Fruit fly (Drosophila melanogaster): ENCODE measurements around the gene spri.

spri gene

DNA sequence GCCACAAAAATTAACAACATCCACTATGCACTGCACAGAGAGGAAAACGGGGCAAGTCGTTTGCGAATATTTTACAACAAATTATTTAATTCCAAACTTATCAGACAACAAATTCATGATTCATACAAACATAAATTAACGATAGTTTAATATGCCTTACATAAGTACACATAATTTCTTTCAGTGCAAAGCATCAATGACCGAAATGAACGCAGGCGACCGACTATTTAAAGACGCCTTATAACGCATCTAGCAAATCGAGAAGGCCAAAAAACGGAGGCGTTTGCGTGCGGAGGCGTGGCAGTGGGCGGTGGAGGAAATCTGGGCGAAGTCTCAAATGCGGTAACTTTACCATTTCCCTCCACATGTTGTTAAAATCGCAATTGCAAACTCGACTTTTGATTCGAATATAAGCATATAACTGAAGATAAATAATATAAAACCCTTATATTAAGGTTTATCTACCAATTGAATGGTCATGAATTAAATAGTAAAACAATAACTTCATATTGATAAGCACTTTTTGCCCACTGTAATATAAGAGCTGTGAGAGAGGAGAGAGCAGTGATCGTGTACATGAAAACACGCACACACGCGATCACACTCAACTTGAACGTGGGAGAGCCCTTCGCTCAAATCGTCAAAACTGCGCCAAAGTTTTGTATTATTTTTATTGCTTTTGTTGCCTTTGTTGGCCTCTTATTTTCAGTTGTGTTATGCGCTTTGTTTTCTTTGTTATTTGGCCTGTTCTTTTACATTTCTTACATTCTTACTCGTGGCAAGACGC, 38.0 kb downstream of the spri start (continued):
- TF ChIP-seq CG8119 (GFP tag; IDR thresholded peaks at IDR 0.05) (peak; percentile 96), achi (GFP tag; optimal IDR thresholded peaks at IDR 0.05) (peak; percentile 90), CG6808 (GFP tag; optimal IDR thresholded peaks at IDR 0.05) (peak; percentile 78), spab (GFP tag; optimal IDR thresholded peaks at IDR 0.05) (peak; percentile 80), CG3919 (GFP tag; optimal IDR thresholded peaks at IDR 0.05) (peak; percentile 93), Ets96B (tag; optimal IDR thresholded peaks at IDR 0.05) (peak; percentile 83), CG6276 (GFP tag; optimal IDR thresholded peaks at IDR 0.05) (peak; percentile 94), topi (GFP tag; optimal IDR thresholded peaks at IDR 0.05) (peak; percentile 96), Hr4 (GFP tag; optimal IDR thresholded peaks at IDR 0.05) (peak; percentile 95), Blimp-1 (GFP tag; optimal IDR thresholded peaks at IDR 0.05) (peak; percentile 76), dsx (GFP tag; optimal IDR thresholded peaks at IDR 0.05; ENCODE audit: poor library complexity, severe bottlenecking) (peak; percentile 45), Sox102F (GFP tag; optimal IDR thresholded peaks at IDR 0.05) (peak; percentile 89), acj6 (GFP tag; optimal IDR thresholded peaks at IDR 0.05) (peak; percentile 90), CG1621 (tag; optimal IDR thresholded peaks at IDR 0.05) (peak; percentile 85), Met (GFP tag; optimal IDR thresholded peaks at IDR 0.05) (peak; percentile 94), CG10631 (GFP tag; optimal IDR thresholded peaks at IDR 0.05) (peak; percentile 93), CG34406 (GFP tag; optimal IDR thresholded peaks at IDR 0.05) (peak; percentile 86), eg (GFP tag; IDR thresholded peaks at IDR 0.05) (peak; percentile 96), Hr39 (GFP tag; optimal IDR thresholded peaks at IDR 0.05) (peak; percentile 95), cyc (GFP tag; optimal IDR thresholded peaks at IDR 0.05) (peak; percentile 93), CG6163 (GFP tag; IDR thresholded peaks at IDR 0.05) (peak; percentile 97), ss (GFP tag; optimal IDR thresholded peaks at IDR 0.05) (peak; percentile 53 to 80), OdsH (GFP tag; optimal IDR thresholded peaks at IDR 0.05) (peak; percentile 94), vri (GFP tag; optimal IDR thresholded peaks at IDR 0.05) (peak; percentile 81), fd59A (GFP tag; optimal IDR thresholded peaks at IDR 0.05) (peak; percentile 85), CG11294 (GFP tag; IDR thresholded peaks at IDR 0.05) (peak; percentile 93), Sox14 (GFP tag; optimal IDR thresholded peaks at IDR 0.05) (peak; percentile 93), CG15336 (GFP tag; IDR thresholded peaks at IDR 0.05) (peak; percentile 94), Gug (GFP tag; IDR thresholded peaks at IDR 0.05) (peak; percentile 95), CG6854 (GFP tag; optimal IDR thresholded peaks at IDR 0.05) (peak; percentile 72), net (GFP tag; optimal IDR thresholded peaks at IDR 0.05) (peak; percentile 93), CG7368 (GFP tag; optimal IDR thresholded peaks at IDR 0.05) (peak; percentile 84), fkh (GFP tag; optimal IDR thresholded peaks at IDR 0.05) (peak; percentile 6), fd85E (GFP tag; optimal IDR thresholded peaks at IDR 0.05) (peak; percentile 46), CG11762 (GFP tag; optimal IDR thresholded peaks at IDR 0.05; ENCODE audit: insufficient read depth) (peak; percentile 81), Eip78C (GFP tag) (peak; percentile 98), svp (GFP tag) (peak; percentile 96), dac (GFP tag; optimal IDR thresholded peaks at IDR 0.05) (peak; percentile 91)

dm6 chrX:10546631-10547030, 38.6 kb downstream of the spri start:
- TF ChIP-seq svp (GFP tag), result no peak
- TF ChIP-seq fd85E (GFP tag; optimal IDR thresholded peaks at IDR 0.05), result no peak
- no peak for TF ChIP-seq Lpt (GFP tag; optimal IDR thresholded peaks at IDR 0.05)
- TF ChIP-seq CG7368 (GFP tag; optimal IDR thresholded peaks at IDR 0.05), result no peak
- peak; percentile 90 for TF ChIP-seq dsx (GFP tag; optimal IDR thresholded peaks at IDR 0.05; ENCODE audit: poor library complexity, severe bottlenecking)
- no peak for TF ChIP-seq Blimp-1 (GFP tag; optimal IDR thresholded peaks at IDR 0.05)
- TF ChIP-seq fkh (GFP tag; optimal IDR thresholded peaks at IDR 0.05), result peak; percentile 13
- no peak for TF ChIP-seq CG9139 (GFP tag; optimal IDR thresholded peaks at IDR 0.05)
- TF ChIP-seq dac (GFP tag; optimal IDR thresholded peaks at IDR 0.05), result no peak
- TF ChIP-seq Ets21C (GFP tag; optimal IDR thresholded peaks at IDR 0.05), result no peak
- no peak for TF ChIP-seq CG10631 (GFP tag; optimal IDR thresholded peaks at IDR 0.05)
- no peak for TF ChIP-seq CG32006 (GFP tag; optimal IDR thresholded peaks at IDR 0.05)
- TF ChIP-seq CG11294 (GFP tag; IDR thresholded peaks at IDR 0.05), result no peak
- peak in 1 of 2 experiments; percentile 69 for TF ChIP-seq ss (GFP tag; optimal IDR thresholded peaks at IDR 0.05)
- TF ChIP-seq CG16779 (tag; optimal IDR thresholded peaks at IDR 0.05), result no peak
- TF ChIP-seq esn (GFP tag; optimal IDR thresholded peaks at IDR 0.05), result no peak
- no peak for TF ChIP-seq CG4318 (GFP tag; optimal IDR thresholded peaks at IDR 0.05)
- TF ChIP-seq CG3032 (tag; optimal IDR thresholded peaks at IDR 0.05), result no peak

Measured in whole organism, prepupa.